Worm (Caenorhabditis elegans) whole organism, L4 larva: ENCODE results near the gene math-39.

Experiments used
- ctbp-1 ChIP-seq: fragments of 200-800 bp; sonication (Bioruptor generic); IDR thresholded peaks from 2 replicates; pipeline ENCODE4 v1.3.6; 2022; ENCODE audit warnings: missing genetic modification reagents, missing genetic modification characterization, missing compliant biosample characterization
- hif-1 ChIP-seq, 2 experiments: sonication (generic microtip); optimal IDR thresholded peaks; 2 replicates each; lab custom pipeline; 2016 to 2017; ENCODE audit warnings: missing compliant biosample characterization in 2 of 2, missing genetic modification characterization in 2 of 2, missing genetic modification reagents in 2 of 2, missing genotype in 2 of 2, mild to moderate bottlenecking in 1 of 2
- lim-7 ChIP-seq: fragments of 200-800 bp; sonication (Bioruptor generic); IDR thresholded peaks from 2 replicates; pipeline ENCODE4 v1.3.6; 2022; ENCODE audit warnings: missing genetic modification characterization, missing compliant biosample characterization
- mdt-29 ChIP-seq: fragments of 200-800 bp; sonication (Bioruptor generic); IDR thresholded peaks from 2 replicates; pipeline ENCODE4 v1.3.6; 2022; ENCODE audit warnings: missing genetic modification reagents, missing genetic modification characterization, missing compliant biosample characterization

The math-39 gene

DNA sequence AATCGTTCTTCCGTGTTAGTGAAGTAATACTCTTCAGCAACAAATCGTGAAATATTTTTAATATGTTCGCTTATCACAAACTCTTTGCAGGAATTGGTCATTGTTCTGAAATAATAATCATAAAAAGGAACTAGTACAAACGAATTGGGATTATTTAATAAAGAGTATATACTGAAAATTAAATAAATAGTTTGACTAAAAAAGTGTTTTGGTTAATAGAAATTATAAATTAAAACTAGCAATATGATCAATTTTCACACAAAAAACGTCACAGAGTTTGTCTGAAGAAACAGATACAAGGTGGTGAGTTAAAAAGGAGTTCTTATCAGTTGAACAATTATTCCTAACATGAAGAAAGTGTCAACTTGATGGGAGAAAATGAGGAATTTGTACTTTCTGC lies 50.6 kb downstream of the math-39 start, which contains the start of gene math-5 (continued):
- TF ChIP-seq lim-7, result no peak
- no peak for TF ChIP-seq hif-1 (tag; optimal IDR thresholded peaks at IDR 0.05; lab: Kevin White, UChicago)
- no peak for TF ChIP-seq ctbp-1 (GFP tag; lab: Robert Waterston, UW)
- TF ChIP-seq mdt-29 (GFP tag; lab: Robert Waterston, UW), result no peak
